Worm (Caenorhabditis elegans): Measurements from ENCODE around the gene Y37E11B.2.
A peak's percentile ranks its signal among the peaks of the same experiment; 100 is the strongest.

Y37E11B.2 gene

DNA sequence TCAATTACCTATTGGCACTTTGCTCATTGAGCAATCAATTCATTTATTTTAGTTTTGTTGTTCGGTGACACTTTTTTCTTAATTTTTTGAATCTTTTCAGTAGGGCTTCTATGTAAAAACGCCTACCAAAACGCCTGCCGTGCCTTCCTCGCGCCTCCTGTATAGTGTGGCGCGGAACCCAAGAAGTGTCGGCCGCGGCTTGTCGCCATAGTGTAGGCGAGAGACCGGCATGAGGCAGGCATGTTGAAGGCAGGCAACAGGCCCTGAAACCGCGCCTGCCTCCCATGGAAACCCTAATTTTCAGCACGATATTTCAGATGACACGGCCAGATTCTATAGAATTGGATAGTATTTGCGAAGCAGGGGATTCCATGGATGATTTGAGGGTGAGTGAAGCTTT is 9.6 kb upstream of the Y37E11B.2 start, which contains the start of gene otpl-1 (continued):
- no peak for TF ChIP-seq dpl-1 (GFP tag; optimal IDR thresholded peaks at IDR 0.05)
- TF ChIP-seq ama-1 (optimal IDR thresholded peaks at IDR 0.05), result no peak
- TF ChIP-seq ama-1 (GFP tag; optimal IDR thresholded peaks at IDR 0.05), result no peak
- no peak for TF ChIP-seq ztf-3 (GFP tag; optimal IDR thresholded peaks at IDR 0.05)
- no peak for TF ChIP-seq madf-8 (GFP tag; conservative IDR thresholded peaks at IDR 0.05)
- no peak for TF ChIP-seq K12H6.12 (tag; optimal IDR thresholded peaks at IDR 0.05)
- no peak for TF ChIP-seq F52B5.7 (tag; optimal IDR thresholded peaks at IDR 0.05)

DNA sequence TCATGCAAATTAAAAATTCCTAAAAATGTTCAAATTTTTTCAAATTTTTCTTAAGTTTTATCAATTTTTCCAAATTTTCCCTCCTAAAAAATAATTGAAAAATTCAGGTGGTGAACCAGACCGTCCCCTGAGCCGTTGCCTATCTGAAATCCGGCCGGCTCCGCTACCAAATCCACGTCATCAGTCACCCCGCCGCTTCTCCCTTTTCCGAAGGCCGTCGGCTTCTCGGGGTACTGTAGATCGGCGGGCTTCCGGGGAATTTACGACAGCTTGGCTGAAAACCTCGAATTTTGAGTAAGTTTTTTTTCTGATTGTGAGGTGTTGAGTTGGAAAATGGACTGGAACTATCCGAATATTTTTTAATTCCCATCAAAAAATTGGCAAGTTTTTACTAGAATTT is 7.6 kb upstream of the Y37E11B.2 start:
- TF ChIP-seq mes-4 (tag; optimal IDR thresholded peaks at IDR 0.05), result no peak
- no peak for TF ChIP-seq aptf-2 (GFP tag; conservative IDR thresholded peaks at IDR 0.05)
- TF ChIP-seq ets-4 (GFP tag; optimal IDR thresholded peaks at IDR 0.05), result no peak
- peak; percentile 66 for TF ChIP-seq zfh-2 (GFP tag; conservative IDR thresholded peaks at IDR 0.05)
- TF ChIP-seq snpc-1.3 (tag; optimal IDR thresholded peaks at IDR 0.05; ENCODE audit: insufficient read depth), result no peak

DNA sequence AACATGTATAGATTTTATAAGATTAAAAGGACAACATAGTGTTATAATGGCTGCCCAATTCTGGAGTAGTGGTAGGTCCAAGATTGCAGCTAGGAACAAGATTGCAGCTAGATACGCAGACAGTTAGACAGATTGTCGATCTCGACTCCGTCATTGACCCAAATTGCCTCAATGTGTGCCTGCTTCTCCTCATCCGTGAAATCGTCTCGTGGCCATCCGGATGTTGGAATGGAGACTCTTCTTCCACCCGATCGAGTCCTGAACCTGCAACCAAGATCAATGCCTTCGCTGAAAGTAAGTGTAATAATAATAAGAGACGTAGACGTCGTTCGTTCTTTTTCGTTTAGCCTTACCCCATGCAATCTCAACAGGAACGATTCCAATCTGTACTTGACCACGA is 412 bp downstream of the Y37E11B.2 start:
- no peak for TF ChIP-seq F22D6.2 (tag; optimal IDR thresholded peaks at IDR 0.05)
- peak; percentile 43; the same call in 1 of the 2 replicates for TF ChIP-seq hmg-1.2 (GFP tag; IDR thresholded peaks at IDR 0.05)

DNA sequence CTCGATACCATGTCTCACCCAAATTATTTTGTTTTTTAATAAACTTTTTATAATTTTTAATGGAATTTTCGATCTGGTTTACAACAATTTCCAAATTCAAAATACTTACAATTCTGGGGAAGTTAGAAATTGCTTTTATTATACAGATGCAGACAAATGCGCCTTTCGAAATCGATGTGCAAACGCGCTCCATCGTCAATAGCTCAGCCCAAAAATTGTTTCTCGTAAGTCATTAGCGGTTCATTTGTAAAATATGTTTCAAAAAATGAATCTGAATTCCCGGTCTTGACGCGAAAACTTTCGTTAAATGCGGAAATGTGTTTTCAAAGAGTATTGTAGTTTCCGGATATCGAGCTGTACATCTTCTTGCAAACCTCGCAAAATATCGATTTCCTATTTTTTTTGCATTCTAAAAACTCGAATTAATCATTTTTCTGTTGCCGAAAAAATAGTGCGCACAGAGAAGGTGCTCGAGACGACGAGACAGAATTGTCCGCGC is 1.3 kb downstream of the Y37E11B.2 start, which contains the start of gene Y37E11B.1:
Gene Y37E11B.1 (plus strand): TSS at position 145 of the 499 bp plus-strand sequence.
- TF ChIP-seq mcd-1 (GFP tag; IDR thresholded peaks at IDR 0.05), result peak; percentile 56
- TF ChIP-seq nhr-120 (GFP tag; IDR thresholded peaks at IDR 0.05), result no peak
- no peak for TF ChIP-seq Y53F4B.3 (GFP tag; IDR thresholded peaks at IDR 0.05)
- no peak for TF ChIP-seq F57A8.1 (GFP tag; optimal IDR thresholded peaks at IDR 0.05)
- TF ChIP-seq madf-6 (GFP tag; IDR thresholded peaks at IDR 0.05), result no peak
- no peak for TF ChIP-seq B0019.2 (GFP tag; conservative IDR thresholded peaks at IDR 0.05)
- TF ChIP-seq pbrm-1 (GFP tag; IDR thresholded peaks at IDR 0.05), result no peak

DNA sequence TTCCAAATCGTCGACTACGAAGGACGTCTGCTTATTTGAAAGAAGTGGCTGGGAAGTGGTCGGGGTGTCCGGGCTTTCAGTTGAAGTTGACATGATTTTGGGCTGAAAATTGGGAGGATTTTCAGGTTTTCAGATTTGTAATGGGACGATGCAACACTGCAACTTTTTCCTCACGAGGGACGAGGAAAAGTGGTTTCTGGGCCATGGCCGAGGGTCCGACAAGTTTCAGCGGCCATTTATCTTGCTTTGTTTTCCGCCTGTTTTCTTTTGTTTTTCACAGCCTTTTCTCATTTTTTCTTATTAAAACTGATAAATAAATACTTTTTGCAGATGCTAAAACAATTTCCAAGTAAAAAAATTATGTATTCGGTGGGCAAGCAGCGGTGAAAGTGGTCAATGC is 4.6 kb downstream of the Y37E11B.2 start, which contains the start of gene blos-7:
Gene blos-7 (minus strand): TSS at position 101 of the 400 bp plus-strand sequence.
- TF ChIP-seq dox-1 (GFP tag; IDR thresholded peaks at IDR 0.05), result 0 out of 2 replicates have a peak, but pooled peaks have one; percentile 9

DNA sequence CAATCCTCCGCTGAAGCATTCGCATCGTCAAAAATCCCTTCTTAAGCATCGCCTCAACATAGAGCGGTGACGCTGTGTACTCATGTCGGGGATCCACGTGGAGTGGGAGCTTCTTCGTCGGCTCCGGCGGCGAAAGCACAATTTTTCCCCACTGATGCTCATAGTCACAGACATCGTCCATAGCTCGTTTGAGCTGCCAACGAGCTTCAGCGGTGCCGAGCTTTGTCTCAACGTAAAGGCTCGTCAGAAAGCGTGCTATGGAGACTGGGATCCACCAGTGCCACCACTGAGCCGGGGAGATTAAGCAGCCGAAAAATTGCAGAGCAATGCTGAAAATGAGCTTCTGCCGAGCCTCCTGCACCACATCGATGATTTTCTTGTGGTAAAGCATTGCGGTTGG is 12.6 kb downstream of the Y37E11B.2 start:
- TF ChIP-seq F52B5.7 (tag; optimal IDR thresholded peaks at IDR 0.05) (no peak), B0019.2 (GFP tag; conservative IDR thresholded peaks at IDR 0.05) (no peak), zfh-2 (GFP tag; conservative IDR thresholded peaks at IDR 0.05) (peak; percentile 70), ekl-4 (GFP tag; IDR thresholded peaks at IDR 0.05) (no peak), rcor-1 (GFP tag; IDR thresholded peaks at IDR 0.05) (no peak), madf-8 (GFP tag; conservative IDR thresholded peaks at IDR 0.05) (no peak), lin-40 (tag; optimal IDR thresholded peaks at IDR 0.05) (no peak)

DNA sequence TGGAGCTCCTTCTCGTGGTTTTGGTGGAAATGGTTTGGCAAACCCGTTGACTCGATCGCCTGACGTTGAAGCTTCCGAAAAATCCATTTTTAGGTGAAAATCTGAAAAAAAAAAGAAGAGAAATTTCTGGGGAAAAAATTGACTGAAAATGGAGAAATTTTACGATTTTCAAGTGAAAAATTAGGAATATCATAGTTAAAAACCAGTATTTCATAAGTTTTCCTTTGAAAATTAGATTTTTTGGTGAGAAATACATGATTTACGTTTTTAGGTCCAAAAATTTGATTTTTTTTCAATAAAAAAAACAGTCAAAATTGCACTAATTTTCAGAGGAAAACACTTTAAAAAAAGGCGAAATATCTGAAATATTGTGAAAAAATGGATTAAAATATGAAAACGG is 15.3 kb downstream of the Y37E11B.2 start, which contains the start of gene taf-2:
Gene taf-2 (minus strand): TSS at position 101 of the 400 bp plus-strand sequence.
- TF ChIP-seq C17E4.6 (GFP tag; IDR thresholded peaks at IDR 0.05) (no peak), hmg-20 (GFP tag; IDR thresholded peaks at IDR 0.05) (no peak), rcor-1 (GFP tag; IDR thresholded peaks at IDR 0.05) (no peak), pha-4 (tag; optimal IDR thresholded peaks at IDR 0.05) (no peak), egl-18 (GFP tag; IDR thresholded peaks at IDR 0.05) (no peak)

All from whole organism, young adult.